Fruit fly (Drosophila melanogaster): ENCODE measurements around the gene CG14811.

Gene CG14811

DNA sequence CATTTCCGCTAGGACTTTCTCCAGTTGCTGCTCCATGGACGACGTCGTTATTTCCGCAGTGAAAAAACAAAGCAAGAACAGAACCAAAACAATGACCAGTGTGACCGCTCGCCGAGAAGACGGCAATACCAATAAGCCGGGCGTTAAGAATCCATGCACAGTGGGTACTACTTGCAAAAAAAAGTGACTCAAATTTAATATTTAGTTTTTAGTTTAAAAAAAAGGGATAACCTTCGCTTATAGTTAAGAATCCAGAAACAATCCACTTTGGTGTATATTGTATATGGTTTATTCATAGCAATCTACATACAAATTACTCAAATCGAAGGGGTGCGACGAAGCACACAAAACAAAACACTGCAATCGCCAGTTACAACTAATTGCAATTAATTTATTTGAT, 36.7 kb upstream of the CG14811 start, which contains the start of gene Lamtor5 (continued):
- TF ChIP-seq HmgZ (tag; optimal IDR thresholded peaks at IDR 0.05), result peak; percentile 6
- TF ChIP-seq Fer3 (tag; optimal IDR thresholded peaks at IDR 0.05), result peak; percentile 45
- TF ChIP-seq CG6272 (GFP tag; IDR thresholded peaks at IDR 0.05), result 0 out of 2 replicates have a peak, but pooled peaks have one; percentile 25
- peak; percentile 37 for TF ChIP-seq CG30403 (GFP tag; optimal IDR thresholded peaks at IDR 0.05)
- TF ChIP-seq Nf-YB (GFP tag; optimal IDR thresholded peaks at IDR 0.05), result peak; percentile 19
- no peak for TF ChIP-seq Usf (GFP tag; optimal IDR thresholded peaks at IDR 0.05)
- TF ChIP-seq CG11456 (GFP tag; IDR thresholded peaks at IDR 0.05), result 0 out of 3 replicates have a peak, but pooled peaks have one; percentile 33
- TF ChIP-seq Deaf1 (tag; optimal IDR thresholded peaks at IDR 0.05), result no peak
- peak; percentile 41 to 49 for TF ChIP-seq Pdp1 (GFP tag; optimal IDR thresholded peaks at IDR 0.05)
- peak; percentile 49 for TF ChIP-seq Hmr (GFP tag; optimal IDR thresholded peaks at IDR 0.05)
- peak; percentile 40 for TF ChIP-seq PHDP (tag; optimal IDR thresholded peaks at IDR 0.05)
- peak; percentile 69 for TF ChIP-seq ci (GFP tag; IDR thresholded peaks at IDR 0.05)
- peak; percentile 21 for TF ChIP-seq CG13624 (GFP tag; optimal IDR thresholded peaks at IDR 0.05)
- no peak for TF ChIP-seq abd-A (tag; optimal IDR thresholded peaks at IDR 0.05)
- TF ChIP-seq peb (GFP tag; IDR thresholded peaks at IDR 0.05), result no peak
- no peak for TF ChIP-seq CG12071 (GFP tag; optimal IDR thresholded peaks at IDR 0.05)
- TF ChIP-seq Xbp1 (GFP tag; optimal IDR thresholded peaks at IDR 0.05), result peak; percentile 27
- peak; percentile 5 for TF ChIP-seq CrebB (tag; optimal IDR thresholded peaks at IDR 0.05)
- TF ChIP-seq CG18262 (tag; optimal IDR thresholded peaks at IDR 0.05), result peak; percentile 32
- peak; percentile 19; the same call in 1 of the 2 replicates for TF ChIP-seq Drgx (GFP tag; IDR thresholded peaks at IDR 0.05)
- no peak for TF ChIP-seq chm (GFP tag; IDR thresholded peaks at IDR 0.05)
- TF ChIP-seq bsh (GFP tag; optimal IDR thresholded peaks at IDR 0.05), result peak in 1 of 2 experiments; percentile 35
- no peak; the same call in 1 of the 2 replicates for TF ChIP-seq stc (GFP tag; IDR thresholded peaks at IDR 0.05)
- TF ChIP-seq CG14860 (GFP tag; IDR thresholded peaks at IDR 0.05; ENCODE audit: partially characterized antibody), result no peak
- peak; percentile 14 for TF ChIP-seq CG9817 (tag; optimal IDR thresholded peaks at IDR 0.05)
- peak; percentile 18; the same call in 1 of the 2 replicates for TF ChIP-seq onecut (GFP tag; IDR thresholded peaks at IDR 0.05)
- TF ChIP-seq Sry-β (GFP tag; optimal IDR thresholded peaks at IDR 0.05), result no peak
- no peak for TF ChIP-seq CkIIα-i1 (GFP tag; IDR thresholded peaks at IDR 0.05)
- TF ChIP-seq CG6175 (GFP tag; IDR thresholded peaks at IDR 0.05), result 0 out of 3 replicates have a peak, but pooled peaks have one; percentile 10
- no peak for TF ChIP-seq fd102C (GFP tag; optimal IDR thresholded peaks at IDR 0.05)
- peak; percentile 53 for TF ChIP-seq BtbVII (GFP tag; optimal IDR thresholded peaks at IDR 0.05)
- no peak for TF ChIP-seq MTF-1 (GFP tag; optimal IDR thresholded peaks at IDR 0.05; ENCODE audit: borderline replicate concordance)
- peak; percentile 20 for TF ChIP-seq Blimp-1 (GFP tag; optimal IDR thresholded peaks at IDR 0.05)
- no peak for TF ChIP-seq CG1529 (GFP tag; optimal IDR thresholded peaks at IDR 0.05)
- TF ChIP-seq gsb (GFP tag; IDR thresholded peaks at IDR 0.05), result no peak
- no peak for TF ChIP-seq bigmax (GFP tag; optimal IDR thresholded peaks at IDR 0.05)
- TF ChIP-seq Sox102F (GFP tag; optimal IDR thresholded peaks at IDR 0.05), result peak; percentile 27
- no peak for TF ChIP-seq org-1 (GFP tag; optimal IDR thresholded peaks at IDR 0.05)
- TF ChIP-seq CG4820 (GFP tag; optimal IDR thresholded peaks at IDR 0.05), result peak; percentile 9
- no peak for TF ChIP-seq en (GFP tag; optimal IDR thresholded peaks at IDR 0.05)
- TF ChIP-seq CG13424 (tag; optimal IDR thresholded peaks at IDR 0.05), result peak; percentile 50
- no peak for TF ChIP-seq NC2α (GFP tag; optimal IDR thresholded peaks at IDR 0.05)
- peak; percentile 56 for TF ChIP-seq CG7839 (tag; optimal IDR thresholded peaks at IDR 0.05)
- no peak for TF ChIP-seq Dip2 (GFP tag; IDR thresholded peaks at IDR 0.05)
- peak; percentile 44 for TF ChIP-seq CG17359 (tag; optimal IDR thresholded peaks at IDR 0.05)
- peak in 1 of 2 experiments; percentile 37 for TF ChIP-seq chif (GFP tag; optimal IDR thresholded peaks at IDR 0.05)
- TF ChIP-seq jumu (GFP tag; optimal IDR thresholded peaks at IDR 0.05), result peak; percentile 29
- TF ChIP-seq Myb (GFP tag; optimal IDR thresholded peaks at IDR 0.05), result peak; percentile 38
- TF ChIP-seq fd64A (GFP tag; optimal IDR thresholded peaks at IDR 0.05), result no peak
- no peak for TF ChIP-seq salm (tag; optimal IDR thresholded peaks at IDR 0.05)
